Worm (Caenorhabditis elegans) whole organism, L1 larva: ENCODE measurements around the gene atgp-1.

Source experiments
- ama-1 ChIP-seq: fragments of 150-350 bp; optimal IDR thresholded peaks from 2 replicates; lab custom pipeline; 2014
- hpl-2 ChIP-seq: fragments of 150-350 bp; optimal IDR thresholded peaks from 2 replicates; lab custom pipeline; 2014; ENCODE audit warnings: missing biosample characterization, missing genetic modification reagents, missing genetic modification characterization
- lin-15B ChIP-seq: fragments of 150-350 bp; sonication (generic microtip); optimal IDR thresholded peaks from 3 replicates; lab custom pipeline; 2014; ENCODE audit warnings: missing biosample characterization, missing genetic modification characterization
- lin-35 ChIP-seq, 2 experiments: fragments of 150-350 bp; optimal IDR thresholded peaks; 2 replicates each; lab custom pipeline; 2014; ENCODE audit warnings: missing biosample characterization in 2 of 2, missing genetic modification characterization in 2 of 2, missing genetic modification reagents in 2 of 2
- lir-3 ChIP-seq: sonication (generic microtip); optimal IDR thresholded peaks from 2 replicates; lab custom pipeline; 2016; ENCODE audit warnings: mild to moderate bottlenecking, missing genetic modification characterization, moderate library complexity, missing compliant biosample characterization; ENCODE audit not compliant: poor library complexity
- nhr-76 ChIP-seq: sonication (generic microtip); optimal IDR thresholded peaks from 2 replicates; lab custom pipeline; 2017; ENCODE audit warnings: missing biosample characterization, missing genetic modification characterization
- pqm-1 ChIP-seq: sonication (generic microtip); optimal IDR thresholded peaks from 3 replicates; lab custom pipeline; 2017; ENCODE audit warnings: missing biosample characterization, missing genetic modification characterization
- unc-30 ChIP-seq: sonication (generic microtip); optimal IDR thresholded peaks from 2 replicates; lab custom pipeline; 2017; ENCODE audit warnings: missing biosample characterization, missing genetic modification characterization
- unc-62 ChIP-seq: fragments of 150-350 bp; optimal IDR thresholded peaks from 2 replicates; lab custom pipeline; 2014; ENCODE audit warnings: missing biosample characterization, missing genetic modification reagents, missing genetic modification characterization
- zag-1 ChIP-seq: fragments of 150-350 bp; optimal IDR thresholded peaks from 2 replicates; lab custom pipeline; 2014; ENCODE audit warnings: missing biosample characterization, missing genetic modification characterization

- TF ChIP-seq lir-3 (no peak), ama-1 (lab: Kevin White, UChicago) (no peak), nhr-76 (tag; lab: Kevin White, UChicago) (no peak), lin-35 (GFP tag; optimal IDR thresholded peaks at IDR 0.05; lab: Kevin White, UChicago) (no peak), lin-15B (tag; lab: Kevin White, UChicago) (no peak), unc-30 (tag; lab: Kevin White, UChicago) (no peak), pqm-1 (no peak), unc-62 (GFP tag; lab: Kevin White, UChicago) (no peak), zag-1 (tag; lab: Kevin White, UChicago) (no peak), hpl-2 (no peak)
These were observed 560 bp downstream of the atgp-1 start for ce11 chrIV:17269702-17270101.
